Worm (Caenorhabditis elegans): ENCODE data around the gene F54B11.11.

F54B11.11 gene

ce11 chrX:13578483-13578882, at the start of gene F54B11.11:
Gene F54B11.11 (plus strand): TSS chrX:13578783.
- TF ChIP-seq ceh-13 (GFP tag; optimal IDR thresholded peaks at IDR 0.05), result no peak
- TF ChIP-seq pes-1 (GFP tag; IDR thresholded peaks at IDR 0.05), result no peak
- TF ChIP-seq tra-4 (tag; optimal IDR thresholded peaks at IDR 0.05), result no peak
- TF ChIP-seq sea-1 (GFP tag; conservative IDR thresholded peaks at IDR 0.05), result no peak
- TF ChIP-seq hmbx-1 (tag; optimal IDR thresholded peaks at IDR 0.05), result no peak
- no peak for TF ChIP-seq ama-1 (optimal IDR thresholded peaks at IDR 0.05)
- no peak for TF ChIP-seq ceh-36 (tag; optimal IDR thresholded peaks at IDR 0.05)

DNA sequence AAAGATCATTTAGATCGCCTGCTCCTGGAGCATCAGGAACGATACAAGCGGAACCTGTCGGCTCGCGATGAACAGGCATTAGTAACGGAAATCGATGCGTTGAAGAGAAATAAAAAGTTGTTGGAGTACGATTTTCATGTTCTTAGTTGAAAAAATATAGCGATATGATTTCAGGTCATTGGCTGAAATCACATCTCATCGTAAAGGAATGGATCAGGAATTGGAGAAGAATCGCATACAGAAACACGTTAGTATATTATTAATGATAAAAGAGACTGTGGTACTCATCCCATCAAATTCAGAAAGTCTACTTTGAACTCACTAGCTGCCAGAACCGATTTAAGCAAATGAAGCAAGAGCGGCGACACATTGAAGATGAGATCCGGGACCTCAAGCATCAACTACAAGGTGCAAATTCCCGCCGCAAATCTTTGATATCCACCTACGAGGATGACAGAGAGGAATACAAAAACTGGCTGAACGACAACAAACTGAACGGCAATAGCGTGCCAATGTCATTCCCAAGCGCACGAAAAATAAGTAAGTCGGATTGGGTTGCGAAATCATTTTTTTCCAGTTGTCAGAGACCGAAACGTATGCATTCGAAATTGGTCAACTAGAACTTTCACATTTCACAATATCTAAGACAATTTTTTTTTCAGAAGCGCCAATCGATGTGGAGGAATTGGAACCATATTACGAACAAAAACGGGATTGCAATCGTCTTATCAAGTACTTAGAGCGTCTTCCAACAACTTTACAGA, 48.4 kb upstream of the F54B11.11 start:
- no peak for TF ChIP-seq hmg-4 (GFP tag; optimal IDR thresholded peaks at IDR 0.05)
- TF ChIP-seq scrt-1 (GFP tag; IDR thresholded peaks at IDR 0.05), result no peak
- TF ChIP-seq B0310.2 (tag; optimal IDR thresholded peaks at IDR 0.05), result no peak
- TF ChIP-seq tra-4 (tag; optimal IDR thresholded peaks at IDR 0.05), result no peak
- TF ChIP-seq ceh-36 (tag; optimal IDR thresholded peaks at IDR 0.05), result no peak

DNA sequence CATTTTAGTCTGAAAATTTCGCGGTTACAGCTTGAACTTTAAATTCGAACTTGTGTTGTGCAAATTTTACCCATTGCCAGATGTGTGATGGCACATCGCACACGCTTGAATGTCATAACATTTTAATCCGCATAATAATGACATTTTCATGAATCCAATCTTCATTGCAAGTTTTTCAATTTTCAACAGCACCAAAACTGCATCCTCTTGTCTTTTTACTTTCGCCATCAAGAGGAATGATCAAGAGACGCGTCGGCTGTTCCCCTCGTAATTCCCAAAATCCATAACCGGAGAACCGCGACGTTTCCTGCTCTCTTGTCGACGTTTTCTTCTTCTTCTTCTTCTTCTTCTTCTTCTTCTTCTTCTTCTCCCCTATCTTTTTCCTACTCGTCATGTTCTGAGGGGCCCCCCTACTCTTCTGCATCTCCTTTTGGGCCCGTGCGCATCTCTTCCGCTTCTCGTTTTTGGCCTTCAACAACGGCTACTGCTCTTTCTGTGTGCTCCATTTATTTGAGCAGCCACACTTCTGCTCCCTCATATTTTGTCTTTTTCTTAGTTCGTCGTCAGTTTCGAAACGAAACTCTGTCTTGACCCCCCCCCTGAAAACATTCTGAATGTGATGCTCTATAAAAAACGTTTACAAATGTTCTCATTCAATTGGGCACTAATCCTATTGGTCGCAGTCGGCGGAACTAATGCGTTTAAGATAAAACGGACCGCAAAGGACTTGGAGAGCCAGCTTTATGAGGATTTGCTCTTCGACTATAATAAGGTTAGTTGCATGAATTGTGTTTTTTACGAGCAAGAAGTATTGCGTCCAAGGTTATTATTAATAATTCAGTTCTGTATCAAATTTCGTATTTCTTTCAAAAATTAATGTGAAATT, 45.9 kb upstream of the F54B11.11 start, which contains the start of gene acr-12:
Gene acr-12 (plus strand): TSS at position 430 of the 886 bp plus-strand sequence.
- TF ChIP-seq hmg-4 (GFP tag; optimal IDR thresholded peaks at IDR 0.05) (peak; percentile 16), hnd-1 (tag; optimal IDR thresholded peaks at IDR 0.05) (no peak)

DNA sequence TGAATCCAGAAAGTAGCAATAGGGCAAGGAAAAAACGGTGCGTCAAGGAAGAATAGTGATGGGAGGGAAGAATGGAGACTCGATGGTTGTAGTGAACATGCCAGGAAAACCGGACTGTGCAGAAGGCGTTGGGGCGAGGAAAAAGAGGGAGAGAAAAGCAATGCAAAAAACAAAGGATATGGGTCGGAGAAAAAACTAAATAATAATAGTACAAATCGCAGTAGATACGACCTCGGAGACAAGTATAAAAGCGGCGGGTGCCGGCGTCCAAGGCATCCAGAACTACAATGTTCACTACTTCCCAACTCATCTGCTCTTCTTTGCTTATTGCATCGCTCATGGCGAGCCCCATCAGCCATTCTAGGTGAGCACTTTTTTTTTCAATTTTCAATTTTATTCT, 41.8 kb upstream of the F54B11.11 start, which contains the start of gene R01E6.5:
Gene R01E6.5 (plus strand): TSS at position 301 of the 400 bp plus-strand sequence.
- no peak for TF ChIP-seq scrt-1 (GFP tag; IDR thresholded peaks at IDR 0.05)
- no peak for TF ChIP-seq flt-1 (GFP tag; IDR thresholded peaks at IDR 0.05)
- TF ChIP-seq ama-1 (optimal IDR thresholded peaks at IDR 0.05), result no peak
- TF ChIP-seq F13C5.2 (tag; optimal IDR thresholded peaks at IDR 0.05), result no peak
- no peak for TF ChIP-seq ceh-13 (GFP tag; optimal IDR thresholded peaks at IDR 0.05)
- no peak for TF ChIP-seq hnd-1 (tag; optimal IDR thresholded peaks at IDR 0.05)
- no peak for TF ChIP-seq tbx-37 (GFP tag; conservative IDR thresholded peaks at IDR 0.05)
- TF ChIP-seq tbx-11 (GFP tag; IDR thresholded peaks at IDR 0.05), result no peak
- no peak for TF ChIP-seq ceh-36 (tag; optimal IDR thresholded peaks at IDR 0.05)
- no peak for TF ChIP-seq ets-7 (tag; optimal IDR thresholded peaks at IDR 0.05)
- TF ChIP-seq aly-1 (tag; optimal IDR thresholded peaks at IDR 0.05), result no peak
- no peak for TF ChIP-seq pes-1 (GFP tag; IDR thresholded peaks at IDR 0.05)
- no peak for TF ChIP-seq hmbx-1 (tag; optimal IDR thresholded peaks at IDR 0.05)
- TF ChIP-seq hmg-4 (GFP tag; optimal IDR thresholded peaks at IDR 0.05), result no peak
- TF ChIP-seq sea-1 (GFP tag; conservative IDR thresholded peaks at IDR 0.05), result no peak
- TF ChIP-seq tra-4 (tag; optimal IDR thresholded peaks at IDR 0.05), result no peak
- TF ChIP-seq B0310.2 (tag; optimal IDR thresholded peaks at IDR 0.05), result no peak

DNA sequence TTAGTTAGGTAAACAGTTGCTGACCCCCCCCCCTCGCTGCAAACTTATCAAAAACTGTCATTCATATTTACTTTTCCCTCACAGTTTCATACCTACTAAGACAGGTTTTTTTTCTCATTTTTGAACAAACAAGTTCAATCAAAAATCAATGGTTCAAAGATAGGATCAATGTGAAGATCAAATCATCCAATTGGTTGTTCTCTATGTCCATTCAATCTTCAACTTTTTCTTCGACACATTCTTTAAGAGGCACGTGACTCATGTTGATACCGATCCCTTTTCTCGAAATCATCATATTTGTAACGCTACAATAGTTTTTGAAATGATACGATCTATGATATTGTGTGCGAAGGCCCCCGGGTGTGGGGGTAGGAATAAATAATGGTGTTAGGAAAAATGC, 38.9 kb upstream of the F54B11.11 start:
- TF ChIP-seq tbx-11 (GFP tag; IDR thresholded peaks at IDR 0.05) (no peak), ceh-13 (GFP tag; optimal IDR thresholded peaks at IDR 0.05) (no peak), flt-1 (GFP tag; IDR thresholded peaks at IDR 0.05) (no peak), tbx-37 (GFP tag; conservative IDR thresholded peaks at IDR 0.05) (no peak), tra-4 (tag; optimal IDR thresholded peaks at IDR 0.05) (no peak), sea-1 (GFP tag; conservative IDR thresholded peaks at IDR 0.05) (no peak), ets-7 (tag; optimal IDR thresholded peaks at IDR 0.05) (no peak), scrt-1 (GFP tag; IDR thresholded peaks at IDR 0.05) (no peak), ceh-36 (tag; optimal IDR thresholded peaks at IDR 0.05) (no peak), pes-1 (GFP tag; IDR thresholded peaks at IDR 0.05) (no peak), aly-1 (tag; optimal IDR thresholded peaks at IDR 0.05) (no peak), hnd-1 (tag; optimal IDR thresholded peaks at IDR 0.05) (no peak), ama-1 (optimal IDR thresholded peaks at IDR 0.05) (no peak)

- TF ChIP-seq tbx-11 (GFP tag; IDR thresholded peaks at IDR 0.05), result no peak
- no peak for TF ChIP-seq hnd-1 (tag; optimal IDR thresholded peaks at IDR 0.05)
- TF ChIP-seq B0310.2 (tag; optimal IDR thresholded peaks at IDR 0.05), result no peak
- TF ChIP-seq ceh-13 (GFP tag; optimal IDR thresholded peaks at IDR 0.05), result no peak
- TF ChIP-seq hmbx-1 (tag; optimal IDR thresholded peaks at IDR 0.05), result no peak
- no peak for TF ChIP-seq aly-1 (tag; optimal IDR thresholded peaks at IDR 0.05)
- no peak for TF ChIP-seq hmg-4 (GFP tag; optimal IDR thresholded peaks at IDR 0.05)
- TF ChIP-seq ama-1 (optimal IDR thresholded peaks at IDR 0.05), result no peak
- no peak for TF ChIP-seq pes-1 (GFP tag; IDR thresholded peaks at IDR 0.05)
- no peak for TF ChIP-seq F13C5.2 (tag; optimal IDR thresholded peaks at IDR 0.05)
- TF ChIP-seq sea-1 (GFP tag; conservative IDR thresholded peaks at IDR 0.05), result no peak
- no peak for TF ChIP-seq ceh-36 (tag; optimal IDR thresholded peaks at IDR 0.05)
- TF ChIP-seq tbx-37 (GFP tag; conservative IDR thresholded peaks at IDR 0.05), result no peak
- TF ChIP-seq flt-1 (GFP tag; IDR thresholded peaks at IDR 0.05), result no peak
Measured at ce11 chrX:13541335-13541734, 37.2 kb upstream of the F54B11.11 start.

DNA sequence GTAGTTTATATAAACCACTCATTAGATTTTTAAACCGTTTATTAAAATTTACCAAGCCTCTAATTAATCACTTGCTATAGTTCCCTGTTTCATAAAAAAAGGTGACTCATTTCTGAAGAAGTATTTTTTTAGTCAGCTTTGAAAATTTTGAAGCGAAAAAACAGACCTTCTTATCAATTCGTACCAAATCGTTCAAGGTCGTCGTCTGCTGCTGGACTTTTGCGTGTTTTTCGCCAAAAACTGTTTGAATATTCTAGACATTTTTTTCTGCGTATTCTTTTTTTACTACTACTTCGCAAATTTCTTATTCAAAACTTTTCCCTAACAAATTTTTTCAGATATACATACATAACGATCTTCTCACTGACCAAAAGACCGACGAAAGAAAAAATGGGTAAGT, 36.3 kb upstream of the F54B11.11 start, which contains the start of gene cah-4:
Gene cah-4 (plus strand): TSS at position 339 of the 400 bp plus-strand sequence.
- TF ChIP-seq ceh-13 (GFP tag; optimal IDR thresholded peaks at IDR 0.05), result no peak
- TF ChIP-seq ama-1 (optimal IDR thresholded peaks at IDR 0.05), result no peak
- no peak for TF ChIP-seq flt-1 (GFP tag; IDR thresholded peaks at IDR 0.05)
- no peak for TF ChIP-seq sea-1 (GFP tag; conservative IDR thresholded peaks at IDR 0.05)
- no peak for TF ChIP-seq tbx-11 (GFP tag; IDR thresholded peaks at IDR 0.05)
- TF ChIP-seq hmg-4 (GFP tag; optimal IDR thresholded peaks at IDR 0.05), result no peak
- no peak for TF ChIP-seq hnd-1 (tag; optimal IDR thresholded peaks at IDR 0.05)
- TF ChIP-seq scrt-1 (GFP tag; IDR thresholded peaks at IDR 0.05), result no peak
- TF ChIP-seq aly-1 (tag; optimal IDR thresholded peaks at IDR 0.05), result no peak
- TF ChIP-seq ets-7 (tag; optimal IDR thresholded peaks at IDR 0.05), result no peak
- no peak for TF ChIP-seq F13C5.2 (tag; optimal IDR thresholded peaks at IDR 0.05)
